Worm (Caenorhabditis elegans): ENCODE measurements around the gene kxd-1.

- TF ChIP-seq elt-4 (tag; optimal IDR thresholded peaks at IDR 0.05) (no peak), nhr-11 (tag; optimal IDR thresholded peaks at IDR 0.05) (no peak), dmd-4 (tag; optimal IDR thresholded peaks at IDR 0.05; ENCODE audit: borderline replicate concordance) (no peak), fax-1 (tag; optimal IDR thresholded peaks at IDR 0.05) (no peak), unc-42 (tag; optimal IDR thresholded peaks at IDR 0.05) (no peak), pha-2 (tag; optimal IDR thresholded peaks at IDR 0.05) (no peak), pha-4 (tag; optimal IDR thresholded peaks at IDR 0.05) (no peak), ama-1 (optimal IDR thresholded peaks at IDR 0.05) (no peak), gmeb-2 (tag; optimal IDR thresholded peaks at IDR 0.05) (no peak), pqm-1 (tag; optimal IDR thresholded peaks at IDR 0.05) (no peak), ceh-22 (tag; optimal IDR thresholded peaks at IDR 0.05) (no peak), sox-4 (tag; optimal IDR thresholded peaks at IDR 0.05) (no peak), pag-3 (tag; optimal IDR thresholded peaks at IDR 0.05; ENCODE audit: borderline replicate concordance) (no peak)
Observed at ce11 chrV:7197036-7197435, 24.2 kb upstream of the kxd-1 start.
